Worm (Caenorhabditis elegans): ENCODE results near the gene K09C8.7.

K09C8.7 gene

DNA sequence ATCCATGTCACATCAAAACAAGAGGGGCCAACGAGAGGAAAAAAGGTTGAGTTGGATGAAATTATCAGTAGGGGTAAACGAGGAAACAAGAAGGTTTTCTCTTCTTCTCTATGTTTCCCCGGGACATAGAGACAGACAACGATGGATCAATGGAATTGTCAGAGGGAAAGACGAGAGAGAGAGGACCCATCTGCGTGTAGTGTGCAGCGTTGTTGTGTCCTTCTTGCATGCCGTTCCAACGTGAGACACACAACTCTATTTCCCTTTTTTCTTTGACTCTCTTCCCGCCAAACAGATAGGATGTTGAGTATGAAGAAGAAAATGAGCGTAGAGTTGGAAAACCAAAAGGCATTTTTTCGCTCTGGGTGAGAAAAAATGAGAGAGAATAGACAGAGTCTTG lies 50.2 kb downstream of the K09C8.7 start (continued):
- TF ChIP-seq mdl-1 (tag; optimal IDR thresholded peaks at IDR 0.05) (peak in 1 of 2 experiments; percentile 79), mep-1 (tag; optimal IDR thresholded peaks at IDR 0.05) (peak; percentile 79), lin-29 (GFP tag; IDR thresholded peaks at IDR 0.05) (no peak), pha-4 (GFP tag; IDR thresholded peaks at IDR 0.05) (no peak), pha-4 (tag; optimal IDR thresholded peaks at IDR 0.05) (no peak), Y48G9A.11 (GFP tag; IDR thresholded peaks at IDR 0.05) (no peak), madf-5 (GFP tag; IDR thresholded peaks at IDR 0.05) (no peak), F37D6.2 (tag; optimal IDR thresholded peaks at IDR 0.05) (no peak), R02D3.7 (tag; optimal IDR thresholded peaks at IDR 0.05) (no peak), lsy-2 (tag; optimal IDR thresholded peaks at IDR 0.05) (peak in 1 of 2 experiments; percentile 61), nhr-237 (tag; optimal IDR thresholded peaks at IDR 0.05) (no peak), egl-27 (tag; optimal IDR thresholded peaks at IDR 0.05) (no peak), zfp-3 (GFP tag; conservative IDR thresholded peaks at IDR 0.05) (no peak), lin-39 (tag; optimal IDR thresholded peaks at IDR 0.05) (no peak), nhr-28 (tag; optimal IDR thresholded peaks at IDR 0.05) (peak; percentile 83), D1046.2 (GFP tag; IDR thresholded peaks at IDR 0.05) (no peak), ztf-7 (tag; optimal IDR thresholded peaks at IDR 0.05) (no peak), set-16 (GFP tag; IDR thresholded peaks at IDR 0.05) (no peak), mes-2 (tag; optimal IDR thresholded peaks at IDR 0.05; ENCODE audit: poor library complexity, severe bottlenecking) (peak; percentile 39), dve-1 (tag; optimal IDR thresholded peaks at IDR 0.05; ENCODE audit: insufficient read depth) (peak; percentile 28), lim-7 (GFP tag; IDR thresholded peaks at IDR 0.05) (no peak), ceh-20 (GFP tag; IDR thresholded peaks at IDR 0.05) (no peak), ceh-82 (tag; optimal IDR thresholded peaks at IDR 0.05) (no peak), unc-39 (tag; optimal IDR thresholded peaks at IDR 0.05) (no peak), ztf-11 (tag; optimal IDR thresholded peaks at IDR 0.05) (no peak), dmd-8 (GFP tag; IDR thresholded peaks at IDR 0.05) (no peak), nhr-111 (GFP tag; optimal IDR thresholded peaks at IDR 0.05) (no peak), ceh-62 (tag; optimal IDR thresholded peaks at IDR 0.05) (no peak), spr-1 (tag; optimal IDR thresholded peaks at IDR 0.05) (no peak), ces-1 (GFP tag; optimal IDR thresholded peaks at IDR 0.05) (no peak), ZK337.2 (GFP tag; IDR thresholded peaks at IDR 0.05) (no peak), gei-8 (GFP tag; optimal IDR thresholded peaks at IDR 0.05) (no peak), sdz-12 (GFP tag; optimal IDR thresholded peaks at IDR 0.05) (no peak), attf-4 (tag; optimal IDR thresholded peaks at IDR 0.05) (no peak), vab-7 (GFP tag; IDR thresholded peaks at IDR 0.05) (no peak), saeg-2 (GFP tag; IDR thresholded peaks at IDR 0.05) (no peak), nhr-102 (tag; optimal IDR thresholded peaks at IDR 0.05) (no peak), snpc-4 (tag; optimal IDR thresholded peaks at IDR 0.05) (no peak), tag-97 (GFP tag; IDR thresholded peaks at IDR 0.05) (no peak), daf-12 (tag; optimal IDR thresholded peaks at IDR 0.05) (no peak), zip-2 (tag; optimal IDR thresholded peaks at IDR 0.05) (no peak), pqm-1 (tag; optimal IDR thresholded peaks at IDR 0.05) (no peak), hmg-1.1 (GFP tag; IDR thresholded peaks at IDR 0.05) (peak; percentile 69), fkh-10 (GFP tag; optimal IDR thresholded peaks at IDR 0.05) (peak; percentile 80), hlh-30 (tag; optimal IDR thresholded peaks at IDR 0.05; ENCODE audit: insufficient read depth) (peak; percentile 49), aly-2 (tag; optimal IDR thresholded peaks at IDR 0.05) (no peak), ceh-32 (tag; optimal IDR thresholded peaks at IDR 0.05; ENCODE audit: poor library complexity) (no peak), F10B5.3 (tag; optimal IDR thresholded peaks at IDR 0.05) (no peak), skn-1 (tag; optimal IDR thresholded peaks at IDR 0.05) (no peak), jun-1 (tag; optimal IDR thresholded peaks at IDR 0.05) (no peak), lin-13 (GFP tag; optimal IDR thresholded peaks at IDR 0.05) (no peak), duxl-1 (tag; optimal IDR thresholded peaks at IDR 0.05; ENCODE audit: poor library complexity) (no peak), ceh-44 (GFP tag; IDR thresholded peaks at IDR 0.05) (no peak)
